Worm (Caenorhabditis elegans): Measurements from ENCODE around the gene srsx-37.
A peak's percentile ranks its signal among the peaks of the same experiment; 100 is the strongest.

Gene srsx-37

ce11 chrV:15259049-15259448 is at the start of gene srsx-37:
srsx-37 (minus strand) TSS chrV:15259149.
- TF ChIP-seq xbp-1 (tag; optimal IDR thresholded peaks at IDR 0.05): no peak
- no peak for TF ChIP-seq nhr-12 (tag; optimal IDR thresholded peaks at IDR 0.05)
- TF ChIP-seq isw-1 (GFP tag; IDR thresholded peaks at IDR 0.05): no peak
- no peak for TF ChIP-seq sup-37 (GFP tag; optimal IDR thresholded peaks at IDR 0.05)
- no peak for TF ChIP-seq ztf-11 (tag; optimal IDR thresholded peaks at IDR 0.05)
- no peak for TF ChIP-seq unc-98 (GFP tag; IDR thresholded peaks at IDR 0.05)
- TF ChIP-seq nhr-85 (tag): no peak
- TF ChIP-seq C04F5.9 (tag; optimal IDR thresholded peaks at IDR 0.05): no peak
- no peak for TF ChIP-seq Y116A8C.19 (tag; optimal IDR thresholded peaks at IDR 0.05; ENCODE audit: borderline replicate concordance)
- no peak for TF ChIP-seq ces-1 (GFP tag; optimal IDR thresholded peaks at IDR 0.05)
- no peak for TF ChIP-seq dsc-1 (tag; optimal IDR thresholded peaks at IDR 0.05)
- no peak for TF ChIP-seq nhr-47 (tag; optimal IDR thresholded peaks at IDR 0.05)
- TF ChIP-seq rnt-1 (tag; optimal IDR thresholded peaks at IDR 0.05): no peak
- no peak for TF ChIP-seq ceh-8 (GFP tag; optimal IDR thresholded peaks at IDR 0.05)
- no peak for TF ChIP-seq egl-13 (tag; optimal IDR thresholded peaks at IDR 0.05)
- TF ChIP-seq lsy-2 (tag; optimal IDR thresholded peaks at IDR 0.05): no peak

- no peak for TF ChIP-seq hpl-2 (GFP tag; optimal IDR thresholded peaks at IDR 0.05)
- peak; percentile 66 for TF ChIP-seq pax-3 (tag; optimal IDR thresholded peaks at IDR 0.05)
These were observed 47.8 kb upstream of the srsx-37 start, which contains the start of gene T26H8.4 for ce11 chrV:15306745-15307144. T26H8.4 (minus strand) TSS chrV:15306845.

ce11 chrV:15305502-15305901 is 46.6 kb upstream of the srsx-37 start, which contains the start of gene T26H8.5:
T26H8.5 (minus strand) TSS chrV:15305602.
- TF ChIP-seq pax-3 (tag; optimal IDR thresholded peaks at IDR 0.05) (peak; percentile 46), ets-5 (GFP tag; IDR thresholded peaks at IDR 0.05) (no peak)

- TF ChIP-seq ceh-90 (tag; optimal IDR thresholded peaks at IDR 0.05) (no peak), blmp-1 (tag; optimal IDR thresholded peaks at IDR 0.05) (no peak), pax-3 (tag; optimal IDR thresholded peaks at IDR 0.05) (peak; percentile 67)
These were observed 44.7 kb upstream of the srsx-37 start, which contains the start of gene srx-48 for ce11 chrV:15303625-15304024. srx-48 (minus strand) TSS chrV:15303725.

DNA sequence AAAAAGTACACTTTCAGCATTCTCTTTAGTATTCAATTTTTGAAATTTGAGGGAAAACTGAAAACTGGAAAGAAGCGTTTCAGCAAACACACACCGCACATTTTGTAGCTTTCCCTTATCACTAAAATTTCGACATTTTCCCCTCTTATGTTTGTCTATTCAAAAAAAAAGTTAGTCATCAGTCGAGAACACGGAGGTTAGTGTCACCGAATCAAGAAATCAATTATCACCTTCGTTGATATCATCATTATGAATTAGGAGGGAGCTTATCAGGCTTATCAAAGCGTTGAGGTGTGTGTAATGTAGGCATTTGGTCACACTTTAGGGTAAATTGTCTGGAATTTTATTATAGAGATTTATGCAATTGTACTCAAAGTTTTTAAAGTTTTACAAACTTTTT is 39.6 kb upstream of the srsx-37 start, which contains the start of gene cpr-3:
Gene cpr-3, minus strand, starts transcription at position 104 of the 400 bp plus-strand sequence.
- peak; percentile 88 for TF ChIP-seq pax-3 (tag; optimal IDR thresholded peaks at IDR 0.05)
- peak; percentile 19 for TF ChIP-seq nhr-90 (tag; optimal IDR thresholded peaks at IDR 0.05; ENCODE audit: poor library complexity)
- TF ChIP-seq nhr-85 (tag): no peak
- no peak for TF ChIP-seq dsc-1 (tag; optimal IDR thresholded peaks at IDR 0.05)
- TF ChIP-seq elt-2 (tag; optimal IDR thresholded peaks at IDR 0.05): peak; percentile 100
- no peak for TF ChIP-seq unc-98 (GFP tag; IDR thresholded peaks at IDR 0.05)
- peak; percentile 90 for TF ChIP-seq pqm-1 (tag; optimal IDR thresholded peaks at IDR 0.05)
- TF ChIP-seq jun-1 (tag; optimal IDR thresholded peaks at IDR 0.05): peak; percentile 75
- TF ChIP-seq nhr-237 (tag; optimal IDR thresholded peaks at IDR 0.05): no peak
- TF ChIP-seq xbp-1 (tag; optimal IDR thresholded peaks at IDR 0.05): no peak
- no peak for TF ChIP-seq nhr-12 (tag; optimal IDR thresholded peaks at IDR 0.05)
- no peak for TF ChIP-seq ceh-8 (GFP tag; optimal IDR thresholded peaks at IDR 0.05)
- peak; percentile 52 for TF ChIP-seq nhr-20 (tag; optimal IDR thresholded peaks at IDR 0.05)
- no peak for TF ChIP-seq ceh-90 (tag; optimal IDR thresholded peaks at IDR 0.05)
- peak; percentile 83 for TF ChIP-seq tlp-1 (tag; optimal IDR thresholded peaks at IDR 0.05)
- TF ChIP-seq unc-62 (GFP tag; optimal IDR thresholded peaks at IDR 0.05): no peak
- no peak for TF ChIP-seq efl-1 (optimal IDR thresholded peaks at IDR 0.05)
- TF ChIP-seq efl-1 (GFP tag; optimal IDR thresholded peaks at IDR 0.05 in 1 of 2): peak in 1 of 2 experiments; percentile 37
- no peak for TF ChIP-seq sup-37 (GFP tag; optimal IDR thresholded peaks at IDR 0.05)
- TF ChIP-seq grh-1 (GFP tag; IDR thresholded peaks at IDR 0.05): no peak
- TF ChIP-seq nhr-71 (tag; optimal IDR thresholded peaks at IDR 0.05): peak; percentile 30
- TF ChIP-seq mab-9 (GFP tag; IDR thresholded peaks at IDR 0.05): no peak
- no peak for TF ChIP-seq snpc-4 (tag; optimal IDR thresholded peaks at IDR 0.05)

All from whole organism, L1 larva.